Fruit fly (Drosophila melanogaster) whole organism, embryonic: Measurements from ENCODE around the gene Eig71Ec.

Source experiments
- Ada2b ChIP-seq: fragments of 200-800 bp; sonication (Bioruptor generic); IDR thresholded peaks from 2 replicates; pipeline ENCODE4 v1.3.6; 2022; ENCODE audit warnings: missing biosample characterization, missing genetic modification characterization
- Antp ChIP-seq: fragments of 200-800 bp; sonication (Bioruptor generic); optimal IDR thresholded peaks from 3 replicates; lab custom pipeline; 2016; ENCODE audit warnings: missing biosample characterization, missing genetic modification characterization
- CG10321 ChIP-seq: fragments of 200-800 bp; sonication (Bioruptor generic); IDR thresholded peaks from 2 replicates; pipeline ENCODE4 v1.3.6; 2022; ENCODE audit warnings: missing biosample characterization, missing genetic modification characterization
- CG10654 ChIP-seq: fragments of 200-800 bp; sonication (Bioruptor generic); optimal IDR thresholded peaks from 2 replicates; lab custom pipeline; 2016; ENCODE audit warnings: missing biosample characterization, missing genetic modification characterization
- CG11504 ChIP-seq: fragments of 200-800 bp; sonication (Bioruptor generic); optimal IDR thresholded peaks from 3 replicates; lab custom pipeline; 2019; ENCODE audit warnings: missing biosample characterization, mild to moderate bottlenecking, missing genetic modification characterization, moderate library complexity
- CG12104 ChIP-seq: fragments of 200-800 bp; sonication (Bioruptor generic); optimal IDR thresholded peaks from 3 replicates; lab custom pipeline; 2016; ENCODE audit warnings: missing biosample characterization, missing genetic modification characterization
- CG12236 ChIP-seq: fragments of 200-800 bp; sonication (Bioruptor generic); optimal IDR thresholded peaks from 2 replicates; lab custom pipeline; 2016; ENCODE audit warnings: missing biosample characterization, missing genetic modification characterization
- CG12942 ChIP-seq: fragments of 200-800 bp; sonication (Bioruptor generic); optimal IDR thresholded peaks from 3 replicates; lab custom pipeline; 2016; ENCODE audit warnings: missing biosample characterization, missing genetic modification characterization
- CG13287 ChIP-seq: fragments of 200-800 bp; sonication (Bioruptor generic); IDR thresholded peaks from 2 replicates; pipeline ENCODE4 v1.3.6; 2022; ENCODE audit warnings: missing biosample characterization, missing genetic modification characterization; ENCODE audit not compliant: partially characterized antibody
- CG13894 ChIP-seq: fragments of 200-800 bp; sonication (Bioruptor generic); optimal IDR thresholded peaks from 3 replicates; lab custom pipeline; 2018; ENCODE audit warnings: missing biosample characterization, mild to moderate bottlenecking, missing genetic modification characterization, moderate library complexity
- CG15514 ChIP-seq: fragments of 200-800 bp; sonication (Bioruptor generic); optimal IDR thresholded peaks from 3 replicates; lab custom pipeline; 2017; ENCODE audit warnings: missing biosample characterization, missing genetic modification characterization, mild to moderate bottlenecking, moderate library complexity, missing genetic modification reagents
- CG1602 ChIP-seq: fragments of 200-800 bp; sonication (Bioruptor generic); optimal IDR thresholded peaks from 3 replicates; lab custom pipeline; 2016; ENCODE audit warnings: missing biosample characterization, missing genetic modification characterization
- CG17328 ChIP-seq: fragments of 200-800 bp; sonication (Bioruptor generic); IDR thresholded peaks from 2 replicates; pipeline ENCODE4 v1.3.6; 2022; ENCODE audit warnings: missing biosample characterization, missing genetic modification characterization
- CG17612 ChIP-seq: fragments of 200-800 bp; sonication (Bioruptor generic); IDR thresholded peaks from 2 replicates; pipeline ENCODE4 v1.3.6; 2022; ENCODE audit warnings: missing biosample characterization, missing genetic modification characterization
- CG1792 ChIP-seq: fragments of 200-800 bp; sonication (Bioruptor generic); optimal IDR thresholded peaks from 2 replicates; lab custom pipeline; 2016; ENCODE audit warnings: missing biosample characterization, missing genetic modification characterization
- CG1832 ChIP-seq: fragments of 200-800 bp; sonication (Bioruptor generic); optimal IDR thresholded peaks from 2 replicates; lab custom pipeline; 2017; ENCODE audit warnings: missing biosample characterization, mild to moderate bottlenecking, missing genetic modification characterization, inconsistent platforms
- CG18599 ChIP-seq: fragments of 200-800 bp; sonication (Bioruptor generic); optimal IDR thresholded peaks from 3 replicates; lab custom pipeline; 2017; ENCODE audit warnings: missing biosample characterization, missing genetic modification characterization, mild to moderate bottlenecking, moderate library complexity, missing genetic modification reagents
- CG31388 ChIP-seq: fragments of 200-800 bp; sonication (Bioruptor generic); optimal IDR thresholded peaks from 2 replicates; lab custom pipeline; 2016; ENCODE audit warnings: missing biosample characterization, missing genetic modification characterization
- CG32772 ChIP-seq: fragments of 200-800 bp; sonication (Bioruptor generic); IDR thresholded peaks from 2 replicates; pipeline ENCODE4 v1.3.6; 2022; ENCODE audit warnings: missing biosample characterization, missing genetic modification characterization
- CG4424 ChIP-seq: fragments of 200-800 bp; sonication (Bioruptor generic); optimal IDR thresholded peaks from 3 replicates; lab custom pipeline; 2016; ENCODE audit warnings: missing biosample characterization, missing genetic modification characterization
- CG6689 ChIP-seq: fragments of 200-800 bp; sonication (Bioruptor generic); IDR thresholded peaks from 2 replicates; pipeline ENCODE4 v1.3.6; 2022; ENCODE audit warnings: missing biosample characterization, missing genetic modification characterization
- CG7928 ChIP-seq: fragments of 200-800 bp; sonication (Bioruptor generic); optimal IDR thresholded peaks from 2 replicates; lab custom pipeline; 2017; ENCODE audit warnings: missing biosample characterization, mild to moderate bottlenecking, missing genetic modification characterization
- CG8290 ChIP-seq, 3 experiments: fragments of 200-800 bp; sonication (Bioruptor generic); optimal IDR thresholded peaks; 2 replicates each; lab custom pipeline; 2016 to 2019; ENCODE audit warnings: missing biosample characterization in 3 of 3, missing genetic modification characterization in 3 of 3, mild to moderate bottlenecking in 2 of 3, moderate library complexity in 1 of 3
- Chrac-16 ChIP-seq: fragments of 200-800 bp; sonication (Bioruptor generic); optimal IDR thresholded peaks from 3 replicates; lab custom pipeline; 2016; ENCODE audit warnings: missing biosample characterization, missing genetic modification characterization
- Dbx ChIP-seq: fragments of 200-800 bp; sonication (Bioruptor generic); IDR thresholded peaks from 3 replicates; pipeline ENCODE4 v1.3.6; 2022; ENCODE audit warnings: missing biosample characterization, missing genetic modification characterization
- Dek ChIP-seq: fragments of 200-800 bp; sonication (Bioruptor generic); optimal IDR thresholded peaks from 3 replicates; lab custom pipeline; 2019; ENCODE audit warnings: missing biosample characterization, mild to moderate bottlenecking, missing genetic modification characterization, moderate library complexity
- Elba2 ChIP-seq: fragments of 200-800 bp; sonication (Bioruptor generic); optimal IDR thresholded peaks from 3 replicates; lab custom pipeline; 2016; ENCODE audit warnings: missing biosample characterization, missing genetic modification characterization
- Fer1 ChIP-seq: fragments of 200-800 bp; sonication (Bioruptor generic); optimal IDR thresholded peaks from 2 replicates; lab custom pipeline; 2017; ENCODE audit warnings: missing biosample characterization, mild to moderate bottlenecking, missing genetic modification characterization
- Fer3 ChIP-seq: fragments of 200-800 bp; sonication (Bioruptor generic); optimal IDR thresholded peaks from 2 replicates; lab custom pipeline; 2018; ENCODE audit warnings: missing biosample characterization, mild to moderate bottlenecking, missing genetic modification characterization, moderate library complexity
- Hey ChIP-seq: fragments of 200-800 bp; sonication (Bioruptor generic); optimal IDR thresholded peaks from 3 replicates; lab custom pipeline; 2018; ENCODE audit warnings: missing biosample characterization, mild to moderate bottlenecking, missing genetic modification characterization
- Jarid2 ChIP-seq: fragments of 200-800 bp; sonication (Bioruptor generic); optimal IDR thresholded peaks from 3 replicates; lab custom pipeline; 2017; ENCODE audit warnings: mild to moderate bottlenecking, missing biosample characterization, missing genetic modification reagents, missing genetic modification characterization
- MBD-R2 ChIP-seq: fragments of 200-800 bp; sonication (Bioruptor generic); IDR thresholded peaks from 2 replicates; pipeline ENCODE4 v1.3.6; 2022; ENCODE audit warnings: missing biosample characterization, missing genetic modification characterization
- Mrtf ChIP-seq: fragments of 200-800 bp; sonication (Bioruptor generic); IDR thresholded peaks from 3 replicates; pipeline ENCODE4 v1.3.6; 2022; ENCODE audit warnings: missing biosample characterization, missing genetic modification characterization
- NC2α ChIP-seq: fragments of 200-800 bp; sonication (Bioruptor generic); optimal IDR thresholded peaks from 2 replicates; lab custom pipeline; 2016; ENCODE audit warnings: missing biosample characterization, missing genetic modification characterization
- Pdp1 ChIP-seq, 2 experiments: fragments of 200-800 bp; sonication (Bioruptor generic); optimal IDR thresholded peaks; 3 replicates each; lab custom pipeline; 2016; ENCODE audit warnings: missing biosample characterization in 2 of 2, missing genetic modification characterization in 2 of 2, mild to moderate bottlenecking in 1 of 2, moderate library complexity in 1 of 2
- Scr ChIP-seq: fragments of 200-800 bp; sonication (Bioruptor generic); IDR thresholded peaks from 2 replicates; pipeline ENCODE4 v1.3.6; 2022; ENCODE audit warnings: missing biosample characterization, missing genetic modification characterization; ENCODE audit not compliant: partially characterized antibody
- Sox100B ChIP-seq: fragments of 200-800 bp; sonication (Bioruptor generic); optimal IDR thresholded peaks from 3 replicates; lab custom pipeline; 2018; ENCODE audit warnings: missing biosample characterization, mild to moderate bottlenecking, missing genetic modification characterization
- Vsx1 ChIP-seq: fragments of 200-800 bp; sonication (Bioruptor generic); optimal IDR thresholded peaks from 2 replicates; lab custom pipeline; 2017; ENCODE audit warnings: missing biosample characterization, mild to moderate bottlenecking, missing genetic modification characterization, missing genetic modification reagents
- bab2 ChIP-seq: fragments of 200-800 bp; sonication (Bioruptor generic); optimal IDR thresholded peaks from 2 replicates; lab custom pipeline; 2016; ENCODE audit warnings: missing biosample characterization, missing genetic modification characterization
- da ChIP-seq: fragments of 200-800 bp; sonication (Bioruptor generic); optimal IDR thresholded peaks from 2 replicates; lab custom pipeline; 2016; ENCODE audit warnings: missing biosample characterization, missing genetic modification characterization
- dmrt11E ChIP-seq: fragments of 200-800 bp; sonication (Bioruptor generic); optimal IDR thresholded peaks from 3 replicates; lab custom pipeline; 2018; ENCODE audit warnings: missing biosample characterization, mild to moderate bottlenecking, missing genetic modification characterization, moderate library complexity
- h ChIP-seq: fragments of >200 bp; optimal IDR thresholded peaks from 2 replicates; lab custom pipeline; 2017
- hb ChIP-seq: fragments of 200-800 bp; sonication (Bioruptor generic); IDR thresholded peaks from 3 replicates; pipeline ENCODE4 v1.3.6; 2022; ENCODE audit warnings: missing biosample characterization, missing genetic modification characterization; ENCODE audit not compliant: partially characterized antibody
- kay ChIP-seq: fragments of 200-800 bp; sonication (Bioruptor generic); optimal IDR thresholded peaks from 2 replicates; lab custom pipeline; 2016; ENCODE audit warnings: missing biosample characterization, missing genetic modification characterization
- pfk ChIP-seq: fragments of 200-800 bp; sonication (Bioruptor generic); optimal IDR thresholded peaks from 2 replicates; lab custom pipeline; 2018; ENCODE audit warnings: missing biosample characterization, mild to moderate bottlenecking, missing genetic modification characterization, moderate library complexity
- sc ChIP-seq, 3 experiments: fragments of >200 bp in 2 of 3; fragments of 200-800 bp in 1 of 3; sonication (Bioruptor generic) in 1 of 3; optimal IDR thresholded peaks; 2 replicates in 2 of 3; 3 replicates in 1 of 3; lab custom pipeline; 2017; ENCODE audit warnings: mild to moderate bottlenecking in 1 of 3, missing biosample characterization in 1 of 3, missing genetic modification characterization in 1 of 3, missing genetic modification reagents in 1 of 3
- sens ChIP-seq: fragments of 200-800 bp; sonication (Bioruptor generic); peaks from one replicate; lab custom pipeline; 2016; ENCODE audit warnings: missing biosample characterization, missing genetic modification characterization
- sqz ChIP-seq: fragments of 200-800 bp; sonication (Bioruptor generic); optimal IDR thresholded peaks from 3 replicates; lab custom pipeline; 2018; ENCODE audit warnings: missing biosample characterization, mild to moderate bottlenecking, missing genetic modification characterization
- tio ChIP-seq: fragments of 200-800 bp; sonication (Bioruptor generic); optimal IDR thresholded peaks from 2 replicates; lab custom pipeline; 2017; ENCODE audit warnings: missing biosample characterization, missing genetic modification characterization, inconsistent platforms
- vvl ChIP-seq: fragments of 200-800 bp; sonication (Bioruptor generic); IDR thresholded peaks from 2 replicates; pipeline ENCODE4 v1.3.6; 2022; ENCODE audit warnings: missing biosample characterization, missing genetic modification characterization
- wor ChIP-seq: fragments of 200-800 bp; sonication (Bioruptor generic); IDR thresholded peaks from 2 replicates; pipeline ENCODE4 v1.3.6; 2022; ENCODE audit warnings: missing biosample characterization, missing genetic modification characterization

Eig71Ec gene

dm6 chr3L:15675111-15675510, 23.1 kb upstream of the Eig71Ec start (continued):
- TF ChIP-seq da (GFP tag; lab: Kevin White, UChicago): peak; percentile 66
- peak; percentile 62 for TF ChIP-seq CG8290 (GFP tag; optimal IDR thresholded peaks at IDR 0.05; lab: Kevin White, UChicago)
- peak in 1 of 2 experiments; percentile 26 for TF ChIP-seq CG8290 (tag; optimal IDR thresholded peaks at IDR 0.05; lab: Kevin White, UChicago)
- peak; percentile 50 for TF ChIP-seq Sox100B (GFP tag; lab: Kevin White, UChicago)
- no peak for TF ChIP-seq CG15514
- TF ChIP-seq sc (optimal IDR thresholded peaks at IDR 0.05; lab: Kevin White, UChicago): no peak
- TF ChIP-seq sc (GFP tag; optimal IDR thresholded peaks at IDR 0.05; lab: Kevin White, UChicago): peak; percentile 83
- peak; percentile 74 for TF ChIP-seq Chrac-16 (GFP tag; lab: Kevin White, UChicago)
- TF ChIP-seq CG18599 (GFP tag; lab: Kevin White, UChicago): no peak
- TF ChIP-seq CG32772: peak; percentile 50; the same call in 1 of the 2 replicates
- TF ChIP-seq Mrtf (GFP tag; lab: Robert Waterston, UW): no peak
- TF ChIP-seq CG7928 (GFP tag; lab: Kevin White, UChicago): no peak
- peak; percentile 52 for TF ChIP-seq CG12942 (GFP tag; lab: Kevin White, UChicago)
- TF ChIP-seq sqz (GFP tag; lab: Kevin White, UChicago): peak; percentile 38
- TF ChIP-seq Fer3 (tag; lab: Kevin White, UChicago): peak; percentile 4
- TF ChIP-seq CG10654 (GFP tag; lab: Kevin White, UChicago): peak; percentile 62
- peak; percentile 79 for TF ChIP-seq CG17328
- TF ChIP-seq vvl (GFP tag; lab: Robert Waterston, UW): peak; percentile 84
- TF ChIP-seq hb (GFP tag; lab: Robert Waterston, UW): no peak
- TF ChIP-seq Hey (tag; lab: Kevin White, UChicago): no peak
- no peak for TF ChIP-seq Dek (tag; lab: Kevin White, UChicago)
- TF ChIP-seq CG13894 (tag; lab: Kevin White, UChicago): no peak
- TF ChIP-seq sens (GFP tag; lab: Kevin White, UChicago): peak; percentile 99
- TF ChIP-seq Antp (GFP tag; lab: Kevin White, UChicago): peak; percentile 40
- TF ChIP-seq CG10321: no peak
- TF ChIP-seq dmrt11E (tag; lab: Kevin White, UChicago): peak; percentile 95
- no peak for TF ChIP-seq CG1832 (GFP tag; lab: Kevin White, UChicago)
- TF ChIP-seq kay (GFP tag; lab: Kevin White, UChicago): no peak
- TF ChIP-seq CG13287 (GFP tag; lab: Robert Waterston, UW): no peak
- peak; percentile 68 for TF ChIP-seq bab2
- TF ChIP-seq pfk (GFP tag; lab: Kevin White, UChicago): no peak
- TF ChIP-seq CG12104 (GFP tag; lab: Kevin White, UChicago): no peak
- no peak for TF ChIP-seq Dbx (GFP tag; lab: Robert Waterston, UW)
- peak; percentile 59 to 71 for TF ChIP-seq Pdp1 (GFP tag; optimal IDR thresholded peaks at IDR 0.05; lab: Kevin White, UChicago)
- TF ChIP-seq h (lab: Kevin White, UChicago): no peak
- TF ChIP-seq NC2α (GFP tag; lab: Kevin White, UChicago): peak; percentile 28
- TF ChIP-seq CG31388 (GFP tag; lab: Kevin White, UChicago): no peak
- peak; percentile 86 for TF ChIP-seq CG4424 (GFP tag; lab: Kevin White, UChicago)
- peak; percentile 73 for TF ChIP-seq CG6689 (GFP tag; lab: Robert Waterston, UW)
- no peak for TF ChIP-seq MBD-R2 (GFP tag; lab: Robert Waterston, UW)
- no peak for TF ChIP-seq Jarid2 (GFP tag; lab: Kevin White, UChicago)
- peak; percentile 68 for TF ChIP-seq CG12236
- no peak for TF ChIP-seq CG17612 (GFP tag; lab: Robert Waterston, UW)
- TF ChIP-seq Elba2 (GFP tag; lab: Kevin White, UChicago): peak; percentile 9
- TF ChIP-seq wor (GFP tag; lab: Robert Waterston, UW): no peak
- no peak for TF ChIP-seq Fer1 (GFP tag; lab: Kevin White, UChicago)
- TF ChIP-seq tio: peak; percentile 48
- TF ChIP-seq CG11504 (tag; lab: Kevin White, UChicago): peak; percentile 60
- peak; percentile 9 for TF ChIP-seq CG1792 (GFP tag; lab: Kevin White, UChicago)
- TF ChIP-seq CG1602 (GFP tag; lab: Kevin White, UChicago): peak; percentile 76
- no peak for TF ChIP-seq Ada2b (GFP tag; lab: Robert Waterston, UW)
- no peak for TF ChIP-seq Vsx1 (GFP tag; lab: Kevin White, UChicago)
- TF ChIP-seq Scr: no peak
